Fruit fly (Drosophila melanogaster) whole organism, embryonic: ENCODE measurements around the gene Sk1.

Experiments used
- Aef1 ChIP-seq: fragments of 200-800 bp; sonication (Bioruptor generic); IDR thresholded peaks from 3 replicates; pipeline ENCODE4 v1.3.6; 2022; ENCODE audit warnings: missing biosample characterization, missing genetic modification characterization
- Atf6 ChIP-seq: fragments of 200-800 bp; sonication (Bioruptor generic); IDR thresholded peaks from 2 replicates; pipeline ENCODE4 v1.3.6; 2022; ENCODE audit warnings: missing biosample characterization, missing genetic modification characterization
- BtbVII ChIP-seq: fragments of 200-800 bp; sonication (Bioruptor generic); optimal IDR thresholded peaks from 3 replicates; lab custom pipeline; 2017; ENCODE audit warnings: missing biosample characterization, mild to moderate bottlenecking, missing genetic modification characterization
- CG10267 ChIP-seq: fragments of 200-800 bp; sonication (Bioruptor generic); optimal IDR thresholded peaks from 2 replicates; lab custom pipeline; 2018; ENCODE audit warnings: missing biosample characterization, mild to moderate bottlenecking, missing genetic modification characterization, moderate library complexity
- CG12942 ChIP-seq: fragments of 200-800 bp; sonication (Bioruptor generic); optimal IDR thresholded peaks from 3 replicates; lab custom pipeline; 2016; ENCODE audit warnings: missing biosample characterization, missing genetic modification characterization
- CG14014 ChIP-seq: fragments of 200-800 bp; sonication (Bioruptor generic); IDR thresholded peaks from 2 replicates; pipeline ENCODE4 v1.3.6; 2022; ENCODE audit warnings: missing biosample characterization, missing genetic modification characterization
- CG17385 ChIP-seq: fragments of 200-800 bp; sonication (Bioruptor generic); optimal IDR thresholded peaks from 3 replicates; lab custom pipeline; 2018; ENCODE audit warnings: missing biosample characterization, mild to moderate bottlenecking, missing genetic modification characterization
- CG18262 ChIP-seq: fragments of 200-800 bp; optimal IDR thresholded peaks from 3 replicates; lab custom pipeline; 2019; ENCODE audit warnings: missing biosample characterization, mild to moderate bottlenecking, missing genetic modification characterization, moderate library complexity
- CG18619 ChIP-seq: fragments of 200-800 bp; sonication (Bioruptor generic); optimal IDR thresholded peaks from 3 replicates; lab custom pipeline; 2017; ENCODE audit warnings: missing biosample characterization, mild to moderate bottlenecking, missing genetic modification characterization
- CG2678 ChIP-seq: fragments of 200-800 bp; sonication (Bioruptor generic); optimal IDR thresholded peaks from 3 replicates; lab custom pipeline; 2019; ENCODE audit warnings: missing biosample characterization, mild to moderate bottlenecking, missing genetic modification characterization, moderate library complexity
- CG2712 ChIP-seq: fragments of 200-800 bp; optimal IDR thresholded peaks from 3 replicates; lab custom pipeline; 2019; ENCODE audit warnings: missing biosample characterization, mild to moderate bottlenecking, missing genetic modification characterization, moderate library complexity
- CG3726 ChIP-seq: fragments of 200-800 bp; sonication (Bioruptor generic); IDR thresholded peaks from 3 replicates; pipeline ENCODE4, ENCODE4 v1.3.6; 2022; ENCODE audit warnings: missing biosample characterization, missing genetic modification characterization
- CG4282 ChIP-seq: fragments of 200-800 bp; sonication (Bioruptor generic); optimal IDR thresholded peaks from 2 replicates; lab custom pipeline; 2016; ENCODE audit warnings: missing biosample characterization, missing genetic modification characterization
- CG4360 ChIP-seq: fragments of 200-800 bp; sonication (Bioruptor generic); IDR thresholded peaks from 2 replicates; pipeline ENCODE4 v1.3.6; 2022; ENCODE audit warnings: missing biosample characterization, missing genetic modification characterization
- CG6689 ChIP-seq: fragments of 200-800 bp; sonication (Bioruptor generic); IDR thresholded peaks from 2 replicates; pipeline ENCODE4 v1.3.6; 2022; ENCODE audit warnings: missing biosample characterization, missing genetic modification characterization
- CG7745 ChIP-seq: fragments of 200-800 bp; sonication (Bioruptor generic); optimal IDR thresholded peaks from 2 replicates; lab custom pipeline; 2018; ENCODE audit warnings: missing biosample characterization, mild to moderate bottlenecking, missing genetic modification characterization, moderate library complexity
- CG9727 ChIP-seq: fragments of 200-800 bp; sonication (Bioruptor generic); optimal IDR thresholded peaks from 3 replicates; lab custom pipeline; 2017; ENCODE audit warnings: missing biosample characterization, mild to moderate bottlenecking, missing genetic modification characterization
- CG9876 ChIP-seq: fragments of 200-800 bp; sonication (Bioruptor generic); optimal IDR thresholded peaks from 2 replicates; lab custom pipeline; 2016; ENCODE audit warnings: missing biosample characterization, missing genetic modification characterization
- D19B ChIP-seq: fragments of 200-800 bp; sonication (Bioruptor generic); optimal IDR thresholded peaks from 2 replicates; lab custom pipeline; 2017; ENCODE audit warnings: missing biosample characterization, mild to moderate bottlenecking, missing genetic modification characterization
- Deaf1 ChIP-seq: fragments of 200-800 bp; optimal IDR thresholded peaks from 3 replicates; lab custom pipeline; 2019; ENCODE audit warnings: missing biosample characterization, mild to moderate bottlenecking, missing genetic modification characterization, moderate library complexity
- Fer1 ChIP-seq: fragments of 200-800 bp; sonication (Bioruptor generic); optimal IDR thresholded peaks from 2 replicates; lab custom pipeline; 2017; ENCODE audit warnings: missing biosample characterization, mild to moderate bottlenecking, missing genetic modification characterization
- Hmx ChIP-seq: fragments of 200-800 bp; sonication (Bioruptor generic); optimal IDR thresholded peaks from 2 replicates; lab custom pipeline; 2016; ENCODE audit warnings: missing biosample characterization, missing genetic modification characterization
- Hr51 ChIP-seq, 2 experiments: fragments of 200-800 bp; sonication (Bioruptor generic); optimal IDR thresholded peaks; 2 replicates in 1 of 2; 3 replicates in 1 of 2; lab custom pipeline; 2016 to 2018; ENCODE audit warnings: missing biosample characterization in 2 of 2, missing genetic modification characterization in 2 of 2, mild to moderate bottlenecking in 1 of 2, moderate library complexity in 1 of 2
- MTF-1 ChIP-seq: fragments of 200-800 bp; sonication (Bioruptor generic); optimal IDR thresholded peaks from 2 replicates; lab custom pipeline; 2018; ENCODE audit warnings: missing biosample characterization, mild to moderate bottlenecking, missing genetic modification characterization, borderline replicate concordance
- Myb ChIP-seq: fragments of 200-800 bp; sonication (Bioruptor generic); optimal IDR thresholded peaks from 2 replicates; lab custom pipeline; 2016; ENCODE audit warnings: missing biosample characterization, missing genetic modification characterization
- NFAT ChIP-seq: fragments of 200-800 bp; sonication (Bioruptor generic); IDR thresholded peaks from 2 replicates; pipeline ENCODE4 v1.3.6; 2022; ENCODE audit warnings: missing biosample characterization, missing genetic modification characterization
- Rx ChIP-seq: fragments of 200-800 bp; sonication (Bioruptor generic); IDR thresholded peaks from 2 replicates; pipeline ENCODE4 v1.3.6; 2022; ENCODE audit warnings: missing biosample characterization, missing genetic modification characterization
- Scr ChIP-seq: fragments of 200-800 bp; sonication (Bioruptor generic); IDR thresholded peaks from 2 replicates; pipeline ENCODE4 v1.3.6; 2022; ENCODE audit warnings: missing biosample characterization, missing genetic modification characterization; ENCODE audit not compliant: partially characterized antibody
- Ssrp ChIP-seq: fragments of 200-800 bp; sonication (Bioruptor generic); optimal IDR thresholded peaks from 2 replicates; lab custom pipeline; 2018; ENCODE audit warnings: missing biosample characterization, mild to moderate bottlenecking, missing genetic modification characterization, moderate library complexity
- amos ChIP-seq: fragments of 200-800 bp; sonication (Bioruptor generic); IDR thresholded peaks from 2 replicates; pipeline ENCODE4 v1.3.6; 2022; ENCODE audit warnings: missing biosample characterization, missing genetic modification characterization; ENCODE audit not compliant: partially characterized antibody
- ase ChIP-seq: fragments of 200-800 bp; sonication (Bioruptor generic); IDR thresholded peaks from 3 replicates; pipeline ENCODE4 v1.3.6; 2022; ENCODE audit warnings: missing biosample characterization, missing genetic modification characterization
- bab2 ChIP-seq: fragments of 200-800 bp; sonication (Bioruptor generic); optimal IDR thresholded peaks from 2 replicates; lab custom pipeline; 2016; ENCODE audit warnings: missing biosample characterization, missing genetic modification characterization
- crol ChIP-seq: fragments of 200-800 bp; sonication (Bioruptor generic); IDR thresholded peaks from 2 replicates; pipeline ENCODE4 v1.3.6; 2022; ENCODE audit warnings: missing biosample characterization, missing genetic modification characterization
- dati ChIP-seq: fragments of 200-800 bp; sonication (Bioruptor generic); IDR thresholded peaks from 2 replicates; pipeline ENCODE4 v1.3.6; 2022; ENCODE audit warnings: missing biosample characterization, missing genetic modification characterization
- dimm ChIP-seq: fragments of 200-800 bp; sonication (Bioruptor generic); IDR thresholded peaks from 2 replicates; pipeline ENCODE4 v1.3.6; 2022; ENCODE audit warnings: missing biosample characterization, missing genetic modification characterization
- dmrt11E ChIP-seq: fragments of 200-800 bp; sonication (Bioruptor generic); optimal IDR thresholded peaks from 3 replicates; lab custom pipeline; 2018; ENCODE audit warnings: missing biosample characterization, mild to moderate bottlenecking, missing genetic modification characterization, moderate library complexity
- ham ChIP-seq: fragments of 200-800 bp; sonication (Bioruptor generic); IDR thresholded peaks from 2 replicates; pipeline ENCODE4 v1.3.6; 2022; ENCODE audit warnings: missing biosample characterization, missing genetic modification characterization
- her ChIP-seq: fragments of 200-800 bp; sonication (Bioruptor generic); optimal IDR thresholded peaks from 2 replicates; lab custom pipeline; 2016; ENCODE audit warnings: missing biosample characterization, missing genetic modification characterization
- peb ChIP-seq: fragments of 200-800 bp; sonication (Bioruptor generic); IDR thresholded peaks from 2 replicates; pipeline ENCODE4 v1.3.6; 2022; ENCODE audit warnings: missing biosample characterization, missing genetic modification characterization
- psq ChIP-seq: fragments of 200-800 bp; sonication (Bioruptor generic); optimal IDR thresholded peaks from 2 replicates; lab custom pipeline; 2017; ENCODE audit warnings: missing biosample characterization, missing genetic modification characterization
- sens ChIP-seq: fragments of 200-800 bp; sonication (Bioruptor generic); peaks from one replicate; lab custom pipeline; 2016; ENCODE audit warnings: missing biosample characterization, missing genetic modification characterization
- sqz ChIP-seq: fragments of 200-800 bp; sonication (Bioruptor generic); optimal IDR thresholded peaks from 3 replicates; lab custom pipeline; 2018; ENCODE audit warnings: missing biosample characterization, mild to moderate bottlenecking, missing genetic modification characterization
- tx ChIP-seq: fragments of 200-800 bp; sonication (Bioruptor generic); optimal IDR thresholded peaks from 2 replicates; lab custom pipeline; 2016; ENCODE audit warnings: missing biosample characterization, missing genetic modification characterization

The Sk1 gene

dm6 chrX:11452846-11453391 is 10.6 kb downstream of the Sk1 start (continued):
- TF ChIP-seq Rx (GFP tag; lab: Robert Waterston, UW) (peak; percentile 76), tx (GFP tag; lab: Kevin White, UChicago) (no peak), her (GFP tag; lab: Kevin White, UChicago) (peak; percentile 70), CG18262 (tag; lab: Kevin White, UChicago) (peak; percentile 67), ham (GFP tag; lab: Robert Waterston, UW) (no peak), CG10267 (tag; lab: Kevin White, UChicago) (peak; percentile 62), Scr (GFP tag; lab: Robert Waterston, UW) (no peak), Hmx (no peak), D19B (peak; percentile 39), dmrt11E (tag; lab: Kevin White, UChicago) (peak; percentile 44), amos (GFP tag; lab: Robert Waterston, UW) (no peak), CG2678 (tag; lab: Kevin White, UChicago) (peak; percentile 83), CG6689 (GFP tag; lab: Robert Waterston, UW) (peak; percentile 83), CG3726 (GFP tag; lab: Robert Waterston, UW) (peak; percentile 73; the same call in 2 of the 3 replicates), CG4282 (GFP tag; lab: Kevin White, UChicago) (no peak), Hr51 (GFP tag; optimal IDR thresholded peaks at IDR 0.05; lab: Kevin White, UChicago) (peak; percentile 45 to 78), MTF-1 (no peak), dimm (GFP tag; lab: Robert Waterston, UW) (peak; percentile 78; the same call in 1 of the 2 replicates), sqz (GFP tag; lab: Kevin White, UChicago) (no peak), CG9876 (GFP tag; lab: Kevin White, UChicago) (no peak), CG12942 (GFP tag; lab: Kevin White, UChicago) (peak; percentile 49), ase (GFP tag; lab: Robert Waterston, UW) (peak; percentile 88), Atf6 (GFP tag; lab: Robert Waterston, UW) (peak; percentile 83), CG14014 (GFP tag; lab: Robert Waterston, UW) (peak; percentile 84), CG18619 (peak; percentile 58), CG9727 (GFP tag; lab: Kevin White, UChicago) (peak; percentile 76), Deaf1 (tag; lab: Kevin White, UChicago) (peak; percentile 42), psq (GFP tag; lab: Kevin White, UChicago) (peak; percentile 78), Ssrp (tag; lab: Kevin White, UChicago) (peak; percentile 36), CG7745 (tag; lab: Kevin White, UChicago) (no peak), dati (peak; percentile 64; the same call in 1 of the 2 replicates), Fer1 (GFP tag; lab: Kevin White, UChicago) (peak; percentile 84), BtbVII (GFP tag; lab: Kevin White, UChicago) (peak; percentile 64), peb (GFP tag; lab: Robert Waterston, UW) (peak; percentile 91), bab2 (peak; percentile 85)

dm6 chrX:11453638-11454037 is 11.3 kb downstream of the Sk1 start:
- TF ChIP-seq crol (peak; percentile 72), sens (GFP tag; lab: Kevin White, UChicago) (peak; percentile 50), CG4360 (GFP tag; lab: Robert Waterston, UW) (peak; percentile 60), NFAT (no peak), Aef1 (GFP tag; lab: Robert Waterston, UW) (0 out of 3 replicates have a peak, but pooled peaks have one; percentile 16), Myb (GFP tag; lab: Kevin White, UChicago) (no peak), CG2712 (tag; lab: Kevin White, UChicago) (peak; percentile 3), CG17385 (GFP tag; lab: Kevin White, UChicago) (peak; percentile 80)
- TF ChIP-seq, all 482 proteins: peak for 6
